Worm (Caenorhabditis elegans) whole organism, late embryonic: ENCODE results near the gene F35F10.5.

Experiments
- Y22D7AL.16 ChIP-seq: sonication (generic microtip); optimal IDR thresholded peaks from 2 replicates; lab custom pipeline; 2016; ENCODE audit warnings: missing genetic modification characterization, missing compliant biosample characterization
- ama-1 ChIP-seq: fragments of 150-350 bp; optimal IDR thresholded peaks from 2 replicates; lab custom pipeline; 2014
- elt-2 ChIP-seq: sonication (generic microtip); optimal IDR thresholded peaks from 2 replicates; lab custom pipeline; 2016; ENCODE audit warnings: missing genetic modification reagents, missing genetic modification characterization, missing compliant biosample characterization
- ets-4 ChIP-seq: sonication (generic microtip); optimal IDR thresholded peaks from 2 replicates; lab custom pipeline; 2016; ENCODE audit warnings: missing genetic modification characterization, missing compliant biosample characterization
- hlh-8 ChIP-seq: sonication (generic microtip); optimal IDR thresholded peaks from 2 replicates; lab custom pipeline; 2016; ENCODE audit warnings: missing genotype, missing genetic modification characterization, missing compliant biosample characterization
- nhr-11 ChIP-seq: fragments of 150-350 bp; optimal IDR thresholded peaks from 2 replicates; lab custom pipeline; 2014; ENCODE audit warnings: missing biosample characterization, missing genetic modification characterization
- nhr-232 ChIP-seq: sonication (generic microtip); optimal IDR thresholded peaks from 2 replicates; lab custom pipeline; 2016; ENCODE audit warnings: missing genetic modification characterization, missing compliant biosample characterization
- pag-3 ChIP-seq: sonication (generic microtip); optimal IDR thresholded peaks from 2 replicates; lab custom pipeline; 2016; ENCODE audit warnings: missing compliant biosample characterization, missing genetic modification characterization, borderline replicate concordance
- pha-4 ChIP-seq: fragments of 150-350 bp; optimal IDR thresholded peaks from 2 replicates; lab custom pipeline; 2018; ENCODE audit warnings: missing biosample characterization, missing genetic modification reagents, missing genetic modification characterization
- sdc-2 ChIP-seq: sonication (generic microtip); optimal IDR thresholded peaks from 2 replicates; lab custom pipeline; 2016; ENCODE audit warnings: missing genotype, missing genetic modification characterization, missing compliant biosample characterization
- ttx-3 ChIP-seq: sonication (generic microtip); optimal IDR thresholded peaks from 2 replicates; lab custom pipeline; 2016; ENCODE audit warnings: missing genetic modification reagents, missing genetic modification characterization, missing compliant biosample characterization

DNA sequence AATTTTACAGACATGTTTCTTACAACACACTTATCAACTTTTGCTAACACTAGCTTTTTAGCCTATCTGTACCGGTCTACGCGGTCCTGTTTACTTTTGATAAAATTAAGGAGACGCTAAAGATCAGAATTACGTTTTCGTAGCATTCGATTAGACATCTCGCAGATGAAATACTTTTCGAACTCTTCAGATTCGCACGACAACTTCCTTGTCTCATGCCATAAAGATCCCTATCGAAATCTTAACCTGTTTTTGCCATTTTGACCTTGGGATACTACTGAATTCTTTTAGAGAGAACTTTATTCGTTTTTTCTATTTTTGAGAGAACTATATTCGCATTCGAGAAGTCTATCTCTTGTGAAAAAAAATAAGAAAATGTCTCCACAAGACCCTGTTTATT, 48.6 kb downstream of the F35F10.5 start, which contains the start of gene C17B7.5:
- TF ChIP-seq elt-2 (tag; lab: Kevin White, UChicago), result no peak
- no peak for TF ChIP-seq ttx-3 (tag; lab: Kevin White, UChicago)
- no peak for TF ChIP-seq hlh-8
- TF ChIP-seq pag-3 (tag; lab: Kevin White, UChicago), result no peak
- TF ChIP-seq ama-1, result no peak
- TF ChIP-seq nhr-11, result no peak
- no peak for TF ChIP-seq Y22D7AL.16 (tag; lab: Kevin White, UChicago)
- TF ChIP-seq pha-4, result no peak
- TF ChIP-seq nhr-232 (tag; lab: Kevin White, UChicago), result no peak
- TF ChIP-seq ets-4 (tag; lab: Kevin White, UChicago), result no peak
- TF ChIP-seq sdc-2 (tag; lab: Kevin White, UChicago), result no peak
